Worm (Caenorhabditis elegans): Measurements from ENCODE around the gene acly-1.

ce11 chrX:1524559-1524958, 45.2 kb downstream of the acly-1 start:
- no peak for TF ChIP-seq unc-98 (GFP tag; IDR thresholded peaks at IDR 0.05)
- no peak for TF ChIP-seq elt-2 (tag; optimal IDR thresholded peaks at IDR 0.05)
- no peak for TF ChIP-seq pqm-1 (tag; optimal IDR thresholded peaks at IDR 0.05)
